Worm (Caenorhabditis elegans) whole organism, L1 larva: ENCODE results near the gene fbxa-114.

ENCODE experiments used
- C04F5.9 ChIP-seq: sonication (generic microtip); optimal IDR thresholded peaks from 2 replicates; lab custom pipeline; 2016; ENCODE audit warnings: missing genetic modification characterization, missing compliant biosample characterization
- elt-2 ChIP-seq: sonication (generic microtip); optimal IDR thresholded peaks from 2 replicates; lab custom pipeline; 2016; ENCODE audit warnings: missing genetic modification characterization, mild to moderate bottlenecking, inconsistent platforms, missing compliant biosample characterization, missing genetic modification reagents
- lin-39 ChIP-seq: fragments of 150-350 bp; optimal IDR thresholded peaks from 2 replicates; lab custom pipeline; 2014; ENCODE audit warnings: missing biosample characterization, missing genetic modification reagents, missing genetic modification characterization
- nhr-90 ChIP-seq: sonication (generic microtip); optimal IDR thresholded peaks from 2 replicates; lab custom pipeline; 2016; ENCODE audit warnings: mild to moderate bottlenecking, missing genetic modification characterization, missing compliant biosample characterization; ENCODE audit not compliant: poor library complexity
- snpc-4 ChIP-seq: fragments of 150-350 bp; optimal IDR thresholded peaks from 2 replicates; lab custom pipeline; 2014; ENCODE audit warnings: missing biosample characterization, missing genetic modification characterization
- sptf-1 ChIP-seq: fragments of 150-350 bp; optimal IDR thresholded peaks from 2 replicates; lab custom pipeline; 2014; ENCODE audit warnings: missing biosample characterization, missing genetic modification characterization
- sup-37 ChIP-seq: fragments of 200-800 bp; sonication (Bioruptor generic); optimal IDR thresholded peaks from 2 replicates; lab custom pipeline; 2018; ENCODE audit warnings: mild to moderate bottlenecking, missing genetic modification characterization, missing compliant biosample characterization
- tbx-2 ChIP-seq: sonication (generic microtip); optimal IDR thresholded peaks from 2 replicates; lab custom pipeline; 2016; ENCODE audit warnings: missing genetic modification characterization, missing compliant biosample characterization
- unc-62 ChIP-seq: fragments of 150-350 bp; optimal IDR thresholded peaks from 2 replicates; lab custom pipeline; 2014; ENCODE audit warnings: missing biosample characterization, missing genetic modification reagents, missing genetic modification characterization
- xbp-1 ChIP-seq: sonication (generic microtip); optimal IDR thresholded peaks from 2 replicates; lab custom pipeline; 2016; ENCODE audit warnings: missing genetic modification characterization, missing compliant biosample characterization
- zip-4 ChIP-seq: fragments of 200-800 bp; sonication (Bioruptor generic); optimal IDR thresholded peaks from 2 replicates; lab custom pipeline; 2018; ENCODE audit warnings: mild to moderate bottlenecking, missing genetic modification characterization, moderate library complexity, missing compliant biosample characterization

DNA sequence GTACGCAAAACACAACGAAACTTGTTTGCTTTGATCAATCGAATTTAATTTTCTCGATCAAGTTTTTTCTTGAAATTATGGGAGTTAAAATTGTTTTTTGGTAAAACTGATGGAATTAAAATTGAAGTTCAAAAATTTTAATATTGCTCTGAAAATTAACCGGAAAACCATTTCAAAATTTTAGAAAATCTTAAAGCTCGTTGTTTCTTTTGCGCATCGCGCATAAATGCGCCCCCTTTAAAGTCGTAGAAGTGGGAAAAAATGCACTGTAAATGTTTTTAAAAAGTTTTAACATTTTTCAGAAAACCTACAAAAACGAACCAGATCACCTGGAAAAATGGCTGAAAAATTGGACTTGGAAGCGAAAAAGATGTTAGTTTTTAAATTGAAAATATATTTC lies 1.7 kb downstream of the fbxa-114 start, which contains the start of gene fbxa-113:
- TF ChIP-seq tbx-2 (tag; lab: Kevin White, UChicago) (no peak), sup-37 (GFP tag; lab: Kevin White, UChicago) (no peak), snpc-4 (no peak), lin-39 (tag; lab: Kevin White, UChicago) (no peak), sptf-1 (tag; lab: Kevin White, UChicago) (no peak), xbp-1 (no peak), nhr-90 (no peak), elt-2 (no peak), C04F5.9 (tag; lab: Kevin White, UChicago) (no peak), zip-4 (GFP tag; lab: Kevin White, UChicago) (no peak), unc-62 (GFP tag; lab: Kevin White, UChicago) (no peak)
